Fruit fly (Drosophila melanogaster): Measurements from ENCODE around the gene CG15239.
A peak's percentile ranks its signal among the peaks of the same experiment; 100 is the strongest.

Gene CG15239

dm6 chrX:3849419-3850028 is 34.4 kb upstream of the CG15239 start:
- TF ChIP-seq grau (tag; optimal IDR thresholded peaks at IDR 0.05) (no peak), Rfx (GFP tag; IDR thresholded peaks at IDR 0.05) (no peak), Blimp-1 (GFP tag; optimal IDR thresholded peaks at IDR 0.05) (peak; percentile 16), CG4404 (GFP tag; IDR thresholded peaks at IDR 0.05) (no peak), nom (GFP tag; optimal IDR thresholded peaks at IDR 0.05) (no peak)

dm6 chrX:3861183-3861582 is 22.8 kb upstream of the CG15239 start:
- TF ChIP-seq pros (GFP tag; optimal IDR thresholded peaks at IDR 0.05), result peak; percentile 82
- no peak for TF ChIP-seq CG12104 (GFP tag; optimal IDR thresholded peaks at IDR 0.05)
- no peak for TF ChIP-seq CG12769 (tag; optimal IDR thresholded peaks at IDR 0.05)
- peak; percentile 81; the same call in 1 of the 3 replicates for TF ChIP-seq CG2199 (GFP tag; IDR thresholded peaks at IDR 0.05)
- peak; percentile 62; the same call in 1 of the 4 replicates for TF ChIP-seq chinmo (GFP tag; IDR thresholded peaks at IDR 0.05; ENCODE audit: partially characterized antibody)
- TF ChIP-seq CG12219 (GFP tag; optimal IDR thresholded peaks at IDR 0.05), result no peak
- TF ChIP-seq CG4424 (GFP tag; optimal IDR thresholded peaks at IDR 0.05), result no peak
- TF ChIP-seq CG18764 (GFP tag; optimal IDR thresholded peaks at IDR 0.05), result no peak
- TF ChIP-seq CG6791 (GFP tag; IDR thresholded peaks at IDR 0.05; ENCODE audit: partially characterized antibody), result peak; percentile 34; the same call in 1 of the 3 replicates
- 0 out of 2 replicates have a peak, but pooled peaks have one; percentile 17 for TF ChIP-seq sob (GFP tag; IDR thresholded peaks at IDR 0.05)
- TF ChIP-seq CG1602 (GFP tag; optimal IDR thresholded peaks at IDR 0.05), result no peak
- peak; percentile 98 for TF ChIP-seq CG8478 (optimal IDR thresholded peaks at IDR 0.05)
- peak; percentile 42 for TF ChIP-seq sens (GFP tag)
- no peak for TF ChIP-seq Dek (tag; optimal IDR thresholded peaks at IDR 0.05)
- TF ChIP-seq CG9609 (GFP tag; optimal IDR thresholded peaks at IDR 0.05), result no peak
- no peak for TF ChIP-seq CG7963 (GFP tag; IDR thresholded peaks at IDR 0.05; ENCODE audit: partially characterized antibody)
- TF ChIP-seq C15 (GFP tag; IDR thresholded peaks at IDR 0.05), result no peak
- TF ChIP-seq slou (GFP tag; optimal IDR thresholded peaks at IDR 0.05), result no peak
- no peak for TF ChIP-seq chn (GFP tag; optimal IDR thresholded peaks at IDR 0.05)
- TF ChIP-seq CG8924 (tag; optimal IDR thresholded peaks at IDR 0.05), result no peak
- TF ChIP-seq row (GFP tag; IDR thresholded peaks at IDR 0.05), result peak; percentile 19; the same call in 1 of the 3 replicates
- TF ChIP-seq Neu2 (GFP tag; optimal IDR thresholded peaks at IDR 0.05; ENCODE audit: borderline replicate concordance), result no peak
- no peak for TF ChIP-seq CG2875 (GFP tag; optimal IDR thresholded peaks at IDR 0.05)
- TF ChIP-seq CG1529 (GFP tag; optimal IDR thresholded peaks at IDR 0.05), result no peak
- TF ChIP-seq nerfin-1 (tag; optimal IDR thresholded peaks at IDR 0.05), result peak; percentile 82
- TF ChIP-seq seq (GFP tag; IDR thresholded peaks at IDR 0.05), result 0 out of 2 replicates have a peak, but pooled peaks have one; percentile 20
- 0 out of 3 replicates have a peak, but pooled peaks have one; percentile 43 for TF ChIP-seq ci (GFP tag; IDR thresholded peaks at IDR 0.05)
- no peak for TF ChIP-seq tup (GFP tag; optimal IDR thresholded peaks at IDR 0.05)
- no peak for TF ChIP-seq CG4820 (GFP tag; optimal IDR thresholded peaks at IDR 0.05)
- no peak for TF ChIP-seq Mes4 (GFP tag; optimal IDR thresholded peaks at IDR 0.05)
- TF ChIP-seq tin (GFP tag; optimal IDR thresholded peaks at IDR 0.05), result no peak
- TF ChIP-seq BtbVII (GFP tag; optimal IDR thresholded peaks at IDR 0.05), result no peak
- TF ChIP-seq jigr1 (GFP tag; IDR thresholded peaks at IDR 0.05), result no peak
- no peak for TF ChIP-seq rib (GFP tag; IDR thresholded peaks at IDR 0.05)
- no peak for TF ChIP-seq fd96Cb (tag; optimal IDR thresholded peaks at IDR 0.05)
- peak; percentile 42 for TF ChIP-seq Nf-YC (tag; optimal IDR thresholded peaks at IDR 0.05)
- peak; percentile 9 for TF ChIP-seq kni (GFP tag; optimal IDR thresholded peaks at IDR 0.05)
- no peak for TF ChIP-seq z (GFP tag; IDR thresholded peaks at IDR 0.05)
- no peak for TF ChIP-seq pita (GFP tag; optimal IDR thresholded peaks at IDR 0.05)
- 0 out of 2 replicates have a peak, but pooled peaks have one; percentile 26 for TF ChIP-seq CG3847 (GFP tag; IDR thresholded peaks at IDR 0.05)
- TF ChIP-seq CG1832 (GFP tag; optimal IDR thresholded peaks at IDR 0.05), result peak; percentile 97
- no peak for TF ChIP-seq Lpt (GFP tag; optimal IDR thresholded peaks at IDR 0.05)
- TF ChIP-seq MBD-R2 (GFP tag; IDR thresholded peaks at IDR 0.05), result 0 out of 2 replicates have a peak, but pooled peaks have one; percentile 21
- TF ChIP-seq CG1603 (tag; optimal IDR thresholded peaks at IDR 0.05), result no peak
